Worm (Caenorhabditis elegans) whole organism, L4 larva: Measurements from ENCODE around the gene T16G1.2.

ENCODE experiments used
- F10B5.3 ChIP-seq: sonication (generic microtip); optimal IDR thresholded peaks from 2 replicates; lab custom pipeline; 2016; ENCODE audit warnings: mild to moderate bottlenecking, missing genetic modification characterization, missing compliant biosample characterization
- F37D6.2 ChIP-seq: sonication (generic microtip); optimal IDR thresholded peaks from 2 replicates; lab custom pipeline; 2016; ENCODE audit warnings: mild to moderate bottlenecking, missing genetic modification characterization, missing compliant biosample characterization
- T20F7.1 ChIP-seq: fragments of 200-800 bp; sonication (Bioruptor generic); optimal IDR thresholded peaks from 2 replicates; lab custom pipeline; 2018; ENCODE audit warnings: mild to moderate bottlenecking, missing genetic modification characterization, missing compliant biosample characterization
- Y75B8A.6 ChIP-seq: fragments of 200-800 bp; sonication (Bioruptor generic); IDR thresholded peaks from 2 replicates; pipeline ENCODE4 v1.3.6; 2022; ENCODE audit warnings: missing genetic modification reagents, missing genetic modification characterization, missing compliant biosample characterization
- ZK337.2 ChIP-seq: fragments of 200-800 bp; sonication (Bioruptor generic); IDR thresholded peaks from 2 replicates; pipeline ENCODE4 v1.3.6; 2022; ENCODE audit warnings: missing genetic modification reagents, missing genetic modification characterization, missing compliant biosample characterization
- aha-1 ChIP-seq: fragments of 150-350 bp; peaks from one replicate; lab custom pipeline; 2014; ENCODE audit warnings: missing biosample characterization, missing genetic modification characterization
- aly-2 ChIP-seq: sonication (generic microtip); optimal IDR thresholded peaks from 2 replicates; lab custom pipeline; 2018; ENCODE audit warnings: missing biosample characterization, missing genetic modification characterization
- ama-1 ChIP-seq: fragments of 150-350 bp; optimal IDR thresholded peaks from 2 replicates; lab custom pipeline; 2014; ENCODE audit warnings: inconsistent platforms, mixed read lengths
- arid-1 ChIP-seq: fragments of 200-800 bp; sonication (Bioruptor generic); conservative IDR thresholded peaks from 2 replicates; pipeline ENCODE4 v1.3.6; 2022; ENCODE audit warnings: missing genetic modification reagents, missing genetic modification characterization, missing compliant biosample characterization
- ceh-44 ChIP-seq: fragments of 200-800 bp; sonication (Bioruptor generic); IDR thresholded peaks from 2 replicates; pipeline ENCODE4 v1.3.6; 2022; ENCODE audit warnings: missing genetic modification reagents, missing genetic modification characterization, missing compliant biosample characterization
- ceh-82 ChIP-seq: sonication (generic microtip); optimal IDR thresholded peaks from 2 replicates; lab custom pipeline; 2017; ENCODE audit warnings: missing biosample characterization, missing genetic modification characterization
- ctbp-1 ChIP-seq: fragments of 200-800 bp; sonication (Bioruptor generic); IDR thresholded peaks from 2 replicates; pipeline ENCODE4 v1.3.6; 2022; ENCODE audit warnings: missing genetic modification reagents, missing genetic modification characterization, missing compliant biosample characterization
- daf-12 ChIP-seq: fragments of 150-350 bp; optimal IDR thresholded peaks from 2 replicates; lab custom pipeline; 2014; ENCODE audit warnings: missing biosample characterization, missing genetic modification reagents, missing genetic modification characterization
- daf-16 ChIP-seq, 3 experiments: sonication (generic microtip); optimal IDR thresholded peaks; 2 replicates each; lab custom pipeline; 2016 to 2017; ENCODE audit warnings: missing genetic modification characterization in 3 of 3, missing genetic modification reagents in 3 of 3, mild to moderate bottlenecking in 2 of 3, missing compliant biosample characterization in 2 of 3, missing biosample characterization in 1 of 3, moderate library complexity in 1 of 3
- daf-8 ChIP-seq: fragments of 200-800 bp; sonication (Bioruptor generic); IDR thresholded peaks from 2 replicates; pipeline ENCODE4 v1.3.6; 2022; ENCODE audit warnings: missing genetic modification characterization, missing compliant biosample characterization
- dmd-6 ChIP-seq: fragments of 200-800 bp; sonication (Bioruptor generic); IDR thresholded peaks from 2 replicates; pipeline ENCODE4 v1.3.6; 2022; ENCODE audit warnings: missing genetic modification reagents, missing genetic modification characterization, missing compliant biosample characterization
- dpl-1 ChIP-seq: fragments of 150-350 bp; optimal IDR thresholded peaks from 2 replicates; lab custom pipeline; 2014; ENCODE audit warnings: missing biosample characterization, missing genetic modification reagents, missing genetic modification characterization
- egl-27 ChIP-seq: sonication (generic microtip); optimal IDR thresholded peaks from 3 replicates; lab custom pipeline; 2017; ENCODE audit warnings: missing biosample characterization, missing genetic modification reagents, missing genetic modification characterization
- fkh-10 ChIP-seq: fragments of 150-350 bp; optimal IDR thresholded peaks from 2 replicates; lab custom pipeline; 2014; ENCODE audit warnings: missing biosample characterization, missing genetic modification reagents, missing genetic modification characterization
- fos-1 ChIP-seq: fragments of 150-350 bp; optimal IDR thresholded peaks from 2 replicates; lab custom pipeline; 2014; ENCODE audit warnings: missing biosample characterization, missing genetic modification characterization
- gei-8 ChIP-seq: fragments of 200-800 bp; sonication (Bioruptor generic); optimal IDR thresholded peaks from 2 replicates; lab custom pipeline; 2018; ENCODE audit warnings: mild to moderate bottlenecking, missing genetic modification characterization, missing compliant biosample characterization
- hlh-30 ChIP-seq: sonication (generic microtip); optimal IDR thresholded peaks from 2 replicates; lab custom pipeline; 2017; ENCODE audit warnings: antibody characterized with exemption, mild to moderate bottlenecking, missing genetic modification characterization, missing compliant biosample characterization; ENCODE audit not compliant: insufficient read depth
- hmg-1.1 ChIP-seq: fragments of 200-800 bp; sonication (Bioruptor generic); IDR thresholded peaks from 2 replicates; pipeline ENCODE4 v1.3.6; 2022; ENCODE audit warnings: missing genetic modification reagents, missing genetic modification characterization, missing compliant biosample characterization
- lim-7 ChIP-seq: fragments of 200-800 bp; sonication (Bioruptor generic); IDR thresholded peaks from 2 replicates; pipeline ENCODE4 v1.3.6; 2022; ENCODE audit warnings: missing genetic modification characterization, missing compliant biosample characterization
- lin-13 ChIP-seq: fragments of 150-350 bp; optimal IDR thresholded peaks from 2 replicates; lab custom pipeline; 2014; ENCODE audit warnings: missing biosample characterization, missing genetic modification reagents, missing genetic modification characterization
- lin-15B ChIP-seq: fragments of 150-350 bp; sonication (generic microtip); optimal IDR thresholded peaks from 3 replicates; lab custom pipeline; 2014; ENCODE audit warnings: missing biosample characterization, missing genetic modification characterization
- lin-29 ChIP-seq: fragments of 200-800 bp; sonication (Bioruptor generic); IDR thresholded peaks from 2 replicates; pipeline ENCODE4 v1.3.6; 2022; ENCODE audit warnings: missing genetic modification reagents, missing genetic modification characterization, missing compliant biosample characterization
- lin-39 ChIP-seq: fragments of 150-350 bp; optimal IDR thresholded peaks from 2 replicates; lab custom pipeline; 2014; ENCODE audit warnings: missing biosample characterization, missing genetic modification reagents, missing genetic modification characterization
- lir-3 ChIP-seq: sonication (generic microtip); optimal IDR thresholded peaks from 2 replicates; lab custom pipeline; 2016; ENCODE audit warnings: mild to moderate bottlenecking, missing genetic modification characterization, missing compliant biosample characterization
- lsy-2 ChIP-seq, 2 experiments: fragments of 150-350 bp in 1 of 2; sonication (generic microtip) in 1 of 2; optimal IDR thresholded peaks; 2 replicates each; lab custom pipeline; 2014 to 2017; ENCODE audit warnings: missing biosample characterization in 2 of 2, missing genetic modification characterization in 2 of 2
- madf-9 ChIP-seq: fragments of 200-800 bp; sonication (Bioruptor generic); conservative IDR thresholded peaks from 2 replicates; pipeline ENCODE4 v1.3.6; 2022; ENCODE audit warnings: missing genetic modification reagents, missing genetic modification characterization, missing compliant biosample characterization
- mxl-2 ChIP-seq: fragments of 200-800 bp; sonication (Bioruptor generic); conservative IDR thresholded peaks from 2 replicates; pipeline ENCODE4 v1.3.6; 2022; ENCODE audit warnings: missing genetic modification reagents, missing genetic modification characterization, missing compliant biosample characterization
- nhr-10 ChIP-seq: fragments of 150-350 bp; optimal IDR thresholded peaks from 2 replicates; lab custom pipeline; 2014; ENCODE audit warnings: missing biosample characterization, missing genetic modification characterization
- nhr-102 ChIP-seq: sonication (generic microtip); optimal IDR thresholded peaks from 2 replicates; lab custom pipeline; 2016; ENCODE audit warnings: mild to moderate bottlenecking, missing genetic modification characterization, moderate library complexity, missing compliant biosample characterization
- nhr-11 ChIP-seq: fragments of 150-350 bp; optimal IDR thresholded peaks from 2 replicates; lab custom pipeline; 2014; ENCODE audit warnings: missing biosample characterization, missing genetic modification characterization
- nhr-237 ChIP-seq: sonication (generic microtip); optimal IDR thresholded peaks from 2 replicates; lab custom pipeline; 2017; ENCODE audit warnings: missing biosample characterization, missing genetic modification characterization
- nhr-28 ChIP-seq: fragments of 150-350 bp; optimal IDR thresholded peaks from 2 replicates; lab custom pipeline; 2014; ENCODE audit warnings: missing biosample characterization, missing genetic modification characterization
- nhr-41 ChIP-seq: fragments of 200-800 bp; sonication (Bioruptor generic); IDR thresholded peaks from 2 replicates; pipeline ENCODE4 v1.3.6; 2022; ENCODE audit warnings: missing genetic modification reagents, missing genetic modification characterization, missing compliant biosample characterization
- nhr-42 ChIP-seq: fragments of 200-800 bp; sonication (Bioruptor generic); IDR thresholded peaks from 2 replicates; pipeline ENCODE4 v1.3.6; 2022; ENCODE audit warnings: missing genetic modification characterization, missing compliant biosample characterization
- nhr-77 ChIP-seq: fragments of 150-350 bp; optimal IDR thresholded peaks from 2 replicates; lab custom pipeline; 2014; ENCODE audit warnings: missing biosample characterization, missing genetic modification characterization
- pqm-1 ChIP-seq: sonication (generic microtip); optimal IDR thresholded peaks from 2 replicates; lab custom pipeline; 2017; ENCODE audit warnings: missing biosample characterization, missing genetic modification characterization
- rbr-2 ChIP-seq: sonication (generic microtip); optimal IDR thresholded peaks from 2 replicates; lab custom pipeline; 2016; ENCODE audit warnings: missing genotype, missing genetic modification characterization, missing compliant biosample characterization
- saeg-2 ChIP-seq: fragments of 200-800 bp; sonication (Bioruptor generic); IDR thresholded peaks from 2 replicates; pipeline ENCODE4 v1.3.6; 2022; ENCODE audit warnings: missing genetic modification reagents, missing genetic modification characterization, missing compliant biosample characterization
- snpc-4 ChIP-seq: fragments of 150-350 bp; optimal IDR thresholded peaks from 2 replicates; lab custom pipeline; 2014; ENCODE audit warnings: missing biosample characterization, missing genetic modification characterization
- spr-3 ChIP-seq: fragments of 200-800 bp; sonication (Bioruptor generic); optimal IDR thresholded peaks from 2 replicates; lab custom pipeline; 2018; ENCODE audit warnings: mild to moderate bottlenecking, missing genetic modification characterization, missing compliant biosample characterization
- tag-97 ChIP-seq: fragments of 200-800 bp; sonication (Bioruptor generic); IDR thresholded peaks from 2 replicates; pipeline ENCODE4 v1.3.6; 2022; ENCODE audit warnings: missing genetic modification characterization, missing compliant biosample characterization
- unc-130 ChIP-seq: sonication (generic microtip); optimal IDR thresholded peaks from 2 replicates; lab custom pipeline; 2016; ENCODE audit warnings: missing genetic modification reagents, missing genetic modification characterization, missing compliant biosample characterization
- unc-39 ChIP-seq: sonication (generic microtip); optimal IDR thresholded peaks from 2 replicates; lab custom pipeline; 2017; ENCODE audit warnings: missing biosample characterization, missing genetic modification characterization
- zag-1 ChIP-seq: fragments of 150-350 bp; optimal IDR thresholded peaks from 2 replicates; lab custom pipeline; 2014; ENCODE audit warnings: missing biosample characterization, missing genetic modification characterization
- zfp-2 ChIP-seq: sonication (generic microtip); optimal IDR thresholded peaks from 2 replicates; lab custom pipeline; 2016; ENCODE audit warnings: mild to moderate bottlenecking, missing genetic modification characterization, missing compliant biosample characterization
- zfp-3 ChIP-seq: fragments of 200-800 bp; sonication (Bioruptor generic); conservative IDR thresholded peaks from 2 replicates; pipeline ENCODE4 v1.3.6; 2022; ENCODE audit warnings: missing genetic modification reagents, missing genetic modification characterization, missing compliant biosample characterization
- zip-11 ChIP-seq: fragments of 200-800 bp; sonication (Bioruptor generic); IDR thresholded peaks from 2 replicates; pipeline ENCODE4 v1.3.6; 2022; ENCODE audit warnings: missing genetic modification characterization, missing compliant biosample characterization
- zip-2 ChIP-seq: fragments of 150-350 bp; optimal IDR thresholded peaks from 2 replicates; lab custom pipeline; 2014; ENCODE audit warnings: missing biosample characterization, missing genetic modification characterization
- ztf-7 ChIP-seq: fragments of 150-350 bp; optimal IDR thresholded peaks from 2 replicates; lab custom pipeline; 2014; ENCODE audit warnings: missing biosample characterization, missing genetic modification characterization

The T16G1.2 gene

DNA sequence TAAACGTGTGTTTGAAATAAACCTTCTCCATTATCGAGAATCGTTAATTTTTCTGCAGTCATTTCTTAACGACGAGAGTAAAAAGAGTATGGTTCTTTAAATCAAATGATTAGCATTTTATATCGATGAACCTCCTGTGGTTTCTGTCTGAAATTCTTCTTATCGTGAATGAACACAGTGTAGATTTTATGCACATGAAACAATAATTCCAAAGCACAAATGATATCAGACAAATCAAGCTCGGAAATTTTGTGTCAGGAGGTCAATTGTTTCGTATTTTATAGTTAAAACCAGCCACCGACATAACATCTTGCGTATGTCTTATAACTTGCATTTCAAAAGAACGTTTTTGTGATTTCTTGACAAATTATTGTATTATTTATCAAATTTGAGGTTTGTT lies 7.8 kb downstream of the T16G1.2 start, which contains the start of gene T16G1.6:
T16G1.6 (minus strand) TSS at position 77 of the 400 bp plus-strand sequence.
- TF ChIP-seq F10B5.3 (tag; lab: Kevin White, UChicago) (no peak), daf-16 (GFP tag; optimal IDR thresholded peaks at IDR 0.05; lab: Kevin White, UChicago) (no peak), daf-16 (tag; optimal IDR thresholded peaks at IDR 0.05; lab: Kevin White, UChicago) (peak; percentile 38), ceh-82 (tag; lab: Kevin White, UChicago) (no peak), unc-39 (tag; lab: Kevin White, UChicago) (no peak), aha-1 (tag; lab: Kevin White, UChicago) (no peak), snpc-4 (no peak), lim-7 (GFP tag; lab: Robert Waterston, UW) (no peak), ZK337.2 (GFP tag; lab: Robert Waterston, UW) (no peak), ama-1 (no peak), mxl-2 (GFP tag; lab: Robert Waterston, UW) (no peak), madf-9 (no peak), nhr-28 (tag; lab: Kevin White, UChicago) (peak; percentile 97), zip-2 (no peak), unc-130 (GFP tag; lab: Kevin White, UChicago) (no peak), nhr-10 (tag; lab: Kevin White, UChicago) (no peak), lin-13 (GFP tag; lab: Kevin White, UChicago) (no peak), zip-11 (GFP tag; lab: Robert Waterston, UW) (no peak), dmd-6 (GFP tag; lab: Robert Waterston, UW) (peak; percentile 86), spr-3 (GFP tag; lab: Kevin White, UChicago) (no peak), pqm-1 (tag; lab: Kevin White, UChicago) (peak; percentile 88), nhr-11 (tag; lab: Kevin White, UChicago) (no peak), egl-27 (tag; lab: Kevin White, UChicago) (no peak), nhr-77 (peak; percentile 80), lin-29 (GFP tag; lab: Robert Waterston, UW) (no peak), Y75B8A.6 (GFP tag; lab: Robert Waterston, UW) (no peak), arid-1 (no peak), nhr-41 (GFP tag; lab: Robert Waterston, UW) (no peak), rbr-2 (tag; lab: Kevin White, UChicago) (no peak), daf-8 (GFP tag; lab: Robert Waterston, UW) (no peak), tag-97 (GFP tag; lab: Robert Waterston, UW) (no peak), saeg-2 (GFP tag; lab: Robert Waterston, UW) (no peak), ztf-7 (tag; lab: Kevin White, UChicago) (no peak), F37D6.2 (tag; lab: Kevin White, UChicago) (no peak), fkh-10 (GFP tag; lab: Kevin White, UChicago) (no peak), hlh-30 (peak; percentile 25), T20F7.1 (no peak), ceh-44 (GFP tag; lab: Robert Waterston, UW) (no peak), ctbp-1 (no peak), gei-8 (GFP tag; lab: Kevin White, UChicago) (no peak), fos-1 (no peak), lsy-2 (tag; optimal IDR thresholded peaks at IDR 0.05; lab: Kevin White, UChicago) (no peak), hmg-1.1 (GFP tag; lab: Robert Waterston, UW) (no peak), lin-15B (no peak), nhr-42 (no peak), nhr-237 (tag; lab: Kevin White, UChicago) (no peak), aly-2 (no peak), zfp-3 (GFP tag; lab: Robert Waterston, UW) (no peak), dpl-1 (GFP tag; lab: Kevin White, UChicago) (no peak), nhr-102 (peak; percentile 71), zfp-2 (tag; lab: Kevin White, UChicago) (no peak), daf-12 (tag; lab: Kevin White, UChicago) (no peak), lir-3 (tag; lab: Kevin White, UChicago) (no peak), zag-1 (tag; lab: Kevin White, UChicago) (no peak), lin-39 (tag; lab: Kevin White, UChicago) (no peak)
